Worm (Caenorhabditis elegans) whole organism, late embryonic: ENCODE measurements around the gene nhr-135.

Source experiments
- ama-1 ChIP-seq: fragments of 150-350 bp; optimal IDR thresholded peaks from 2 replicates; lab custom pipeline; 2014
- ceh-14 ChIP-seq: sonication (generic microtip); optimal IDR thresholded peaks from 2 replicates; lab custom pipeline; 2016; ENCODE audit warnings: missing genotype, missing genetic modification characterization, missing compliant biosample characterization
- dve-1 ChIP-seq: sonication (generic microtip); optimal IDR thresholded peaks from 2 replicates; lab custom pipeline; 2017; ENCODE audit warnings: antibody characterized with exemption, mild to moderate bottlenecking, missing genetic modification characterization, missing compliant biosample characterization
- gmeb-2 ChIP-seq: sonication (generic microtip); optimal IDR thresholded peaks from 2 replicates; lab custom pipeline; 2016; ENCODE audit warnings: missing genetic modification characterization, inconsistent platforms, missing compliant biosample characterization
- nhr-232 ChIP-seq: sonication (generic microtip); optimal IDR thresholded peaks from 2 replicates; lab custom pipeline; 2016; ENCODE audit warnings: missing genetic modification characterization, missing compliant biosample characterization
- sox-4 ChIP-seq: sonication (generic microtip); optimal IDR thresholded peaks from 2 replicates; lab custom pipeline; 2017; ENCODE audit warnings: mild to moderate bottlenecking, missing genetic modification characterization, inconsistent platforms, missing compliant biosample characterization

ce11 chrV:7069605-7070004 lies 24.0 kb downstream of the nhr-135 start:
- no peak for TF ChIP-seq sox-4
- no peak for TF ChIP-seq ceh-14 (tag; lab: Kevin White, UChicago)
- no peak for TF ChIP-seq nhr-232
- no peak for TF ChIP-seq gmeb-2 (tag; lab: Kevin White, UChicago)
- TF ChIP-seq ama-1 (lab: Kevin White, UChicago), result no peak
- no peak for TF ChIP-seq dve-1 (tag; lab: Kevin White, UChicago)
